Worm (Caenorhabditis elegans): Measurements from ENCODE around the gene Y57G11C.51.

Y57G11C.51 gene

DNA sequence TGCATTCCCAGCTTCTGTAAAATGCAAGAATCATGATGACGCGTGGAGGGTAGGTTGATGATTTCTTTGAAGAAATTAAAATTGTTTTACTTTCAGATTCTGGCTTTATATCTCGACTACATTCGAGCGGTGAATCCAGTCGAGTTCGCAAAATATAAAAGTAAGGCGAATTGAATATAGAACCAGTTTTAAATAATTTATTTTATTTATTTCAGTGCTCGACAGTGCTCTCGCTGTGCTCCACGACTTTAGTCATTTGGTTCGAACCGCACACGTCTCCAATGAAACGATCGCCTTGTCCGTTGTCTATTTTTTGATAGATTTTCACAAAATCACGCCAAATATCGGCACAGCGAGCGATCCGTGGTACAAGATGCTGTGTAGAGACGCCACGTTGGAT, 7.9 kb upstream of the Y57G11C.51 start, which contains the start of gene Y57G11C.1130:
Y57G11C.1130 (plus strand) TSS at position 301 of the 400 bp plus-strand sequence.
- TF ChIP-seq sptf-2 (GFP tag; optimal IDR thresholded peaks at IDR 0.05) (no peak), K12H6.12 (tag; optimal IDR thresholded peaks at IDR 0.05) (no peak), unc-62 (GFP tag; optimal IDR thresholded peaks at IDR 0.05) (no peak), egrh-3 (GFP tag; IDR thresholded peaks at IDR 0.05) (no peak), rpc-1 (optimal IDR thresholded peaks at IDR 0.05) (no peak), rpc-1 (tag; optimal IDR thresholded peaks at IDR 0.05) (no peak), ztf-3 (GFP tag; optimal IDR thresholded peaks at IDR 0.05) (no peak), C17E4.6 (GFP tag; IDR thresholded peaks at IDR 0.05) (no peak), lag-1 (GFP tag; IDR thresholded peaks at IDR 0.05) (no peak), mcd-1 (GFP tag; IDR thresholded peaks at IDR 0.05) (no peak), F55B11.4 (tag; optimal IDR thresholded peaks at IDR 0.05; ENCODE audit: borderline replicate concordance, insufficient read depth) (no peak), efl-1 (GFP tag; optimal IDR thresholded peaks at IDR 0.05) (no peak), ets-4 (GFP tag; optimal IDR thresholded peaks at IDR 0.05) (no peak), Y53F4B.3 (GFP tag; IDR thresholded peaks at IDR 0.05) (no peak), F37B4.10 (GFP tag; IDR thresholded peaks at IDR 0.05) (no peak)

DNA sequence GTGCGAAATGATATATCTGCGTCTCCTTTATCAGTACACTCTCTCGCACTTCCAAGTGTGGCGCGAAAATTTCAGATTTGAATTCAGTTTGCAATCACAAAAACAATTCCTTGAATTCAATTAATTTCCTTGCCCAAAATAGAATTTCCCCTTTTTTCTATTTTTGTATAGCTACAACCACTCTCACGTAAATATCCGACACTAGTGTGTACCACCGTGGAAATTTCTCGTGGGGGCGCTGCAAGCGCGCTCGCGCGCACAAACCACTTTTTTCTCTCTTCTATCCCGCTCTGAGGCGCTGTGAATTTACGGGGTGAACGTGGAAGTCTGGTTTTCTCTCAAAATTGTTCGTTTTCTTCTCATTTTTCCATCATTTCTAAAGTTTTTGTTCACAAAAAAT, 7.2 kb upstream of the Y57G11C.51 start, which contains the start of gene Y57G11C.8:
Y57G11C.8 (plus strand) TSS at position 301 of the 400 bp plus-strand sequence.
- TF ChIP-seq efl-1 (GFP tag; optimal IDR thresholded peaks at IDR 0.05) (peak; percentile 67), dpl-1 (GFP tag; optimal IDR thresholded peaks at IDR 0.05) (no peak), akir-1 (GFP tag; optimal IDR thresholded peaks at IDR 0.05) (no peak), zim-3 (tag; optimal IDR thresholded peaks at IDR 0.05) (no peak), snpc-4 (GFP tag; optimal IDR thresholded peaks at IDR 0.05) (peak; percentile 43), snpc-4 (tag; optimal IDR thresholded peaks at IDR 0.05) (peak in 2 of 4 experiments; percentile 19 to 65), nhr-90 (tag; optimal IDR thresholded peaks at IDR 0.05) (no peak), hlh-26 (GFP tag; conservative IDR thresholded peaks at IDR 0.05) (no peak)

DNA sequence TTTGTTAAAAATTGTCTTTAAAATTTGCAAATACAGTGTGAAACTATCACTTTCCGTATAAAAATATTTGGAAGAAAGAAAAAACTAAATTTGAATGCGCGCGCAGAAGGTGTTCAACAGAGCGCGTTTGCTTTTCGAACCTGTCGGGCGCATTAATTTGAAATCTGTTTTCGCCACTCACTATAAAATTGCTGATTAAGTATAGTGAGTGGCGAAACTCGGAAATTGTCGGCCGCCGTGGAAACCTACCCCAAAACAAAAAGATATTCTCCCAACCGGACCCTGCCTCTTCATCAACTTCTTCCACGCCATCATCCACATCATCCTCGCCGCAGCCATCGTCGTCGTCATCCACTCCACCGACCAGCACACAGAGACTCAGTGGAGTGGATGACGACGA, 6.2 kb upstream of the Y57G11C.51 start:
- TF ChIP-seq F49E8.2 (tag; optimal IDR thresholded peaks at IDR 0.05; ENCODE audit: insufficient read depth) (peak; percentile 55), snpc-4 (GFP tag; optimal IDR thresholded peaks at IDR 0.05) (peak; percentile 93), snpc-4 (tag; optimal IDR thresholded peaks at IDR 0.05) (peak; percentile 84 to 97 (median 93)), snpc-1.1 (tag; optimal IDR thresholded peaks at IDR 0.05; ENCODE audit: insufficient read depth) (peak; percentile 90), efl-1 (GFP tag; optimal IDR thresholded peaks at IDR 0.05) (peak; percentile 17), lin-54 (GFP tag; optimal IDR thresholded peaks at IDR 0.05) (peak; percentile 76), lsl-1 (GFP tag; optimal IDR thresholded peaks at IDR 0.05) (peak; percentile 51), snpc-3.4 (tag; optimal IDR thresholded peaks at IDR 0.05) (peak; percentile 80), tbp1 (GFP tag; optimal IDR thresholded peaks at IDR 0.05) (peak; percentile 70), snpc-1.3 (tag; optimal IDR thresholded peaks at IDR 0.05; ENCODE audit: insufficient read depth) (peak; percentile 57)

DNA sequence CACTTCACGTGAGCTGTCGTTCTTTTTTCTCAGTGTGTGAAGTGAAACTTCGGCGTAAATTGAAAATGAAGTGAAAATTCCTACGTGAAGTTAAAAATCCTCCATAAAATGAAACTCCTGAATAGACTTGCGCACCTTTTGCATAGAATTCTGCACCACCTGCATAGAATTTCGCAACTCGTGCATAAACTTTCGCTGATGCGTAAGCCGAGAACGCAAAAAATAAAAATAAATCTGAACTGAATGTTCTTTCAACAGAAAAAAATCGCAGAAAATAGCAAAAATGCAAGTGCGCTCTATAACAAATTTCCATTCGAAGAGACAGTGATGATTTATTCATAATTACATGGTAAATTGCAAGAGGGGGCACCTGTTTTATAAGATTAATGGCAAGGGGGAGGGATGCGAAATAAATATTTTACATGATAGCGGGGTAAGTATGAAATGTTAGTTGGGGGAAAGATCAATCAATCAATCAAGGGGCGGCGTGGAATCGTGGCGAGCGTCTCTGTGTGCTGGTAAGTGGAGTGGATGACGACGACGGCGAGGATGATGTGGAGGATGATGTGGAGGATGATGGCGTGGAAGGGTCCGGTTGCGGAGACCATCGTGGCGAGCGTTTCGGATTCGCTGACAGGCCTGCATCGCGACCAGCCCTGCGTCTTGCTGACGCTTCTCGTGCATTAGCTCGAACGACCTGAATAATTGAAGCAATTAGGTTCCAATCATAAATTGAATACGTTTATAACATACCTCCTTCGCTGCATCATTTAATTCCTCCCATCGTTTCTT, 878 bp downstream of the Y57G11C.51 start, which contains the start of gene Y57G11C.36:
Y57G11C.36 (minus strand) TSS at position 502 of the 792 bp plus-strand sequence.
- TF ChIP-seq aptf-3 (GFP tag; IDR thresholded peaks at IDR 0.05) (no peak), ccch-3 (GFP tag; optimal IDR thresholded peaks at IDR 0.05) (no peak), rec-8 (tag; optimal IDR thresholded peaks at IDR 0.05) (no peak), cebp-1 (GFP tag; IDR thresholded peaks at IDR 0.05) (no peak), cebp-1 (tag; optimal IDR thresholded peaks at IDR 0.05) (peak; percentile 50), F22D6.2 (tag; optimal IDR thresholded peaks at IDR 0.05) (no peak), snpc-1.1 (tag; optimal IDR thresholded peaks at IDR 0.05; ENCODE audit: insufficient read depth) (peak; percentile 19), F10E7.11 (tag; optimal IDR thresholded peaks at IDR 0.05) (no peak), snpc-3.4 (tag; optimal IDR thresholded peaks at IDR 0.05) (peak; percentile 17), tbp1 (GFP tag; optimal IDR thresholded peaks at IDR 0.05) (no peak), zfh-2 (GFP tag; conservative IDR thresholded peaks at IDR 0.05) (peak; percentile 67), nfya-2 (GFP tag; IDR thresholded peaks at IDR 0.05) (no peak), Y95B8A.8 (GFP tag; IDR thresholded peaks at IDR 0.05) (no peak), madf-6 (GFP tag; IDR thresholded peaks at IDR 0.05) (no peak), nhr-120 (GFP tag; IDR thresholded peaks at IDR 0.05) (no peak), unc-130 (GFP tag; optimal IDR thresholded peaks at IDR 0.05) (no peak), Y53G8AR.9 (GFP tag; conservative IDR thresholded peaks at IDR 0.05) (no peak)

Data from whole organism, young adult.